Fruit fly (Drosophila melanogaster) whole organism, embryonic: ENCODE data around the gene CG4301.

Experiments used
- Aef1 ChIP-seq: fragments of 200-800 bp; sonication (Bioruptor generic); IDR thresholded peaks from 3 replicates; pipeline ENCODE4 v1.3.6; 2022; ENCODE audit warnings: missing biosample characterization, missing genetic modification characterization
- Antp ChIP-seq: fragments of 200-800 bp; sonication (Bioruptor generic); optimal IDR thresholded peaks from 3 replicates; lab custom pipeline; 2016; ENCODE audit warnings: missing biosample characterization, missing genetic modification characterization
- Asciz ChIP-seq: fragments of 200-800 bp; sonication (Bioruptor generic); optimal IDR thresholded peaks from 2 replicates; lab custom pipeline; 2017; ENCODE audit warnings: missing biosample characterization, mild to moderate bottlenecking, missing genetic modification characterization, missing genetic modification reagents
- CG11093 ChIP-seq: fragments of 200-800 bp; sonication (Bioruptor generic); IDR thresholded peaks from 3 replicates; pipeline ENCODE4 v1.3.6; 2022; ENCODE audit warnings: missing biosample characterization, missing genetic modification characterization
- CG11723 ChIP-seq: fragments of 200-800 bp; sonication (Bioruptor generic); optimal IDR thresholded peaks from 2 replicates; lab custom pipeline; 2017; ENCODE audit warnings: missing biosample characterization, mild to moderate bottlenecking, missing genetic modification characterization
- CG13296 ChIP-seq: fragments of 200-800 bp; sonication (Bioruptor generic); optimal IDR thresholded peaks from 3 replicates; lab custom pipeline; 2018; ENCODE audit warnings: missing biosample characterization, mild to moderate bottlenecking, missing genetic modification characterization
- CG13624 ChIP-seq: fragments of 200-800 bp; sonication (Bioruptor generic); optimal IDR thresholded peaks from 2 replicates; lab custom pipeline; 2016; ENCODE audit warnings: missing biosample characterization, missing genetic modification characterization
- CG14441 ChIP-seq: fragments of 200-800 bp; sonication (Bioruptor generic); IDR thresholded peaks from 2 replicates; pipeline ENCODE4 v1.3.6; 2022; ENCODE audit warnings: missing biosample characterization, missing genetic modification characterization
- CG14860 ChIP-seq: fragments of 200-800 bp; sonication (Bioruptor generic); IDR thresholded peaks from 3 replicates; pipeline ENCODE4 v1.3.6; 2022; ENCODE audit warnings: missing biosample characterization, missing genetic modification characterization; ENCODE audit not compliant: partially characterized antibody
- CG14965 ChIP-seq: fragments of 200-800 bp; sonication (Bioruptor generic); optimal IDR thresholded peaks from 2 replicates; lab custom pipeline; 2016; ENCODE audit warnings: missing biosample characterization, missing genetic modification characterization, borderline replicate concordance
- CG18599 ChIP-seq: fragments of 200-800 bp; sonication (Bioruptor generic); optimal IDR thresholded peaks from 3 replicates; lab custom pipeline; 2017; ENCODE audit warnings: missing biosample characterization, missing genetic modification characterization, mild to moderate bottlenecking, moderate library complexity, missing genetic modification reagents
- CG3995 ChIP-seq: fragments of 200-800 bp; sonication (Bioruptor generic); optimal IDR thresholded peaks from 3 replicates; lab custom pipeline; 2016; ENCODE audit warnings: missing biosample characterization, missing genetic modification characterization
- CG42726 ChIP-seq: fragments of 200-800 bp; sonication (Bioruptor generic); IDR thresholded peaks from 2 replicates; pipeline ENCODE4 v1.3.6; 2022; ENCODE audit warnings: missing biosample characterization, missing genetic modification characterization; ENCODE audit not compliant: partially characterized antibody
- CG4707 ChIP-seq: fragments of 200-800 bp; sonication (Bioruptor generic); optimal IDR thresholded peaks from 2 replicates; lab custom pipeline; 2018; ENCODE audit warnings: missing biosample characterization, mild to moderate bottlenecking, missing genetic modification characterization, moderate library complexity
- CG4820 ChIP-seq: fragments of 200-800 bp; sonication (Bioruptor generic); optimal IDR thresholded peaks from 3 replicates; lab custom pipeline; 2016; ENCODE audit warnings: missing biosample characterization, missing genetic modification characterization
- CG6791 ChIP-seq: fragments of 200-800 bp; sonication (Bioruptor generic); IDR thresholded peaks from 3 replicates; pipeline ENCODE4 v1.3.6; 2022; ENCODE audit warnings: missing biosample characterization, missing genetic modification characterization; ENCODE audit not compliant: partially characterized antibody
- CG7745 ChIP-seq: fragments of 200-800 bp; sonication (Bioruptor generic); optimal IDR thresholded peaks from 2 replicates; lab custom pipeline; 2018; ENCODE audit warnings: missing biosample characterization, mild to moderate bottlenecking, missing genetic modification characterization, moderate library complexity
- CG9876 ChIP-seq: fragments of 200-800 bp; sonication (Bioruptor generic); optimal IDR thresholded peaks from 2 replicates; lab custom pipeline; 2016; ENCODE audit warnings: missing biosample characterization, missing genetic modification characterization
- CHES-1-like ChIP-seq: fragments of 200-800 bp; sonication (Bioruptor generic); optimal IDR thresholded peaks from 2 replicates; lab custom pipeline; 2016; ENCODE audit warnings: missing biosample characterization, missing genetic modification characterization
- CkIIα-i1 ChIP-seq: fragments of 200-800 bp; sonication (Bioruptor generic); IDR thresholded peaks from 2 replicates; pipeline ENCODE4 v1.3.6; 2022; ENCODE audit warnings: missing biosample characterization, missing genetic modification characterization
- Fer1 ChIP-seq: fragments of 200-800 bp; sonication (Bioruptor generic); optimal IDR thresholded peaks from 2 replicates; lab custom pipeline; 2017; ENCODE audit warnings: missing biosample characterization, mild to moderate bottlenecking, missing genetic modification characterization
- Gsc ChIP-seq: fragments of 200-800 bp; sonication (Bioruptor generic); IDR thresholded peaks from 2 replicates; pipeline ENCODE4 v1.3.6; 2022; ENCODE audit warnings: missing biosample characterization, missing genetic modification characterization
- Gug ChIP-seq: fragments of 200-800 bp; sonication (Bioruptor generic); IDR thresholded peaks from 4 replicates; pipeline ENCODE4 v1.3.6; 2022; ENCODE audit warnings: missing biosample characterization, missing genetic modification characterization
- HHEX ChIP-seq: fragments of 200-800 bp; sonication (Bioruptor generic); optimal IDR thresholded peaks from 3 replicates; lab custom pipeline; 2017; ENCODE audit warnings: missing biosample characterization, mild to moderate bottlenecking, missing genetic modification characterization, missing genetic modification reagents
- NK7.1 ChIP-seq: fragments of 200-800 bp; sonication (Bioruptor generic); optimal IDR thresholded peaks from 3 replicates; lab custom pipeline; 2016; ENCODE audit warnings: missing biosample characterization, missing genetic modification characterization
- NfI ChIP-seq: fragments of 200-800 bp; sonication (Bioruptor generic); optimal IDR thresholded peaks from 3 replicates; lab custom pipeline; 2018; ENCODE audit warnings: missing biosample characterization, mild to moderate bottlenecking, missing genetic modification characterization, moderate library complexity
- Rx ChIP-seq: fragments of 200-800 bp; sonication (Bioruptor generic); IDR thresholded peaks from 2 replicates; pipeline ENCODE4 v1.3.6; 2022; ENCODE audit warnings: missing biosample characterization, missing genetic modification characterization
- Sry-δ ChIP-seq: fragments of 200-800 bp; sonication (Bioruptor generic); optimal IDR thresholded peaks from 2 replicates; lab custom pipeline; 2016; ENCODE audit warnings: missing biosample characterization, missing genetic modification characterization
- Xrp1 ChIP-seq: fragments of 200-800 bp; sonication (Bioruptor generic); IDR thresholded peaks from 2 replicates; pipeline ENCODE4 v1.3.6; 2022; ENCODE audit warnings: missing biosample characterization, missing genetic modification characterization
- ara ChIP-seq: fragments of 200-800 bp; sonication (Bioruptor generic); IDR thresholded peaks from 2 replicates; pipeline ENCODE4 v1.3.6; 2022; ENCODE audit warnings: missing biosample characterization, missing genetic modification characterization
- az2 ChIP-seq: fragments of 200-800 bp; sonication (Bioruptor generic); optimal IDR thresholded peaks from 3 replicates; lab custom pipeline; 2016; ENCODE audit warnings: missing biosample characterization, missing genetic modification characterization
- bsh ChIP-seq, 2 experiments: fragments of 200-800 bp; sonication (Bioruptor generic); optimal IDR thresholded peaks; 2 replicates each; lab custom pipeline; 2017 to 2018; ENCODE audit warnings: mild to moderate bottlenecking in 2 of 2, missing biosample characterization in 2 of 2, missing genetic modification characterization in 2 of 2, moderate library complexity in 1 of 2
- cas ChIP-seq: fragments of 200-800 bp; sonication (Bioruptor generic); IDR thresholded peaks from 2 replicates; pipeline ENCODE4 v1.3.6; 2022; ENCODE audit warnings: missing biosample characterization, missing genetic modification characterization
- dm ChIP-seq: fragments of 200-800 bp; sonication (Bioruptor generic); optimal IDR thresholded peaks from 3 replicates; lab custom pipeline; 2016; ENCODE audit warnings: missing biosample characterization, missing genetic modification characterization
- emc ChIP-seq: fragments of 200-800 bp; sonication (Bioruptor generic); optimal IDR thresholded peaks from 2 replicates; lab custom pipeline; 2016; ENCODE audit warnings: missing biosample characterization, missing genetic modification characterization
- ewg ChIP-seq: fragments of 200-800 bp; sonication (Bioruptor generic); optimal IDR thresholded peaks from 3 replicates; lab custom pipeline; 2017; ENCODE audit warnings: mild to moderate bottlenecking, missing biosample characterization, missing genetic modification reagents, missing genetic modification characterization
- fu2 ChIP-seq: fragments of 200-800 bp; sonication (Bioruptor generic); optimal IDR thresholded peaks from 2 replicates; lab custom pipeline; 2016; ENCODE audit warnings: missing biosample characterization, missing genetic modification characterization
- ham ChIP-seq: fragments of 200-800 bp; sonication (Bioruptor generic); IDR thresholded peaks from 2 replicates; pipeline ENCODE4 v1.3.6; 2022; ENCODE audit warnings: missing biosample characterization, missing genetic modification characterization
- nmo ChIP-seq: fragments of 200-800 bp; sonication (Bioruptor generic); optimal IDR thresholded peaks from 2 replicates; lab custom pipeline; 2018; ENCODE audit warnings: missing biosample characterization, mild to moderate bottlenecking, missing genetic modification characterization, moderate library complexity
- pho ChIP-seq: fragments of 200-800 bp; sonication (Bioruptor generic); optimal IDR thresholded peaks from 2 replicates; lab custom pipeline; 2016; ENCODE audit warnings: missing biosample characterization, missing genetic modification characterization
- sd ChIP-seq: fragments of 200-800 bp; sonication (Bioruptor generic); optimal IDR thresholded peaks from 3 replicates; lab custom pipeline; 2018; ENCODE audit warnings: missing biosample characterization, mild to moderate bottlenecking, missing genetic modification characterization, moderate library complexity
- shn ChIP-seq: fragments of 200-800 bp; sonication (Bioruptor generic); optimal IDR thresholded peaks from 3 replicates; lab custom pipeline; 2016; ENCODE audit warnings: missing biosample characterization, missing genetic modification characterization
- slou ChIP-seq: fragments of 200-800 bp; sonication (Bioruptor generic); optimal IDR thresholded peaks from 3 replicates; lab custom pipeline; 2016; ENCODE audit warnings: missing biosample characterization, missing genetic modification characterization
- tap ChIP-seq: fragments of 200-800 bp; optimal IDR thresholded peaks from 3 replicates; lab custom pipeline; 2019; ENCODE audit warnings: missing biosample characterization, mild to moderate bottlenecking, missing genetic modification characterization, moderate library complexity
- tup ChIP-seq: fragments of 200-800 bp; sonication (Bioruptor generic); optimal IDR thresholded peaks from 2 replicates; lab custom pipeline; 2016; ENCODE audit warnings: missing biosample characterization, mild to moderate bottlenecking, missing genetic modification characterization, moderate library complexity
- twi ChIP-seq: fragments of 200-800 bp; optimal IDR thresholded peaks from 2 replicates; lab custom pipeline; 2019; ENCODE audit warnings: missing biosample characterization, mild to moderate bottlenecking, missing genetic modification characterization, moderate library complexity
- vvl ChIP-seq: fragments of 200-800 bp; sonication (Bioruptor generic); IDR thresholded peaks from 2 replicates; pipeline ENCODE4 v1.3.6; 2022; ENCODE audit warnings: missing biosample characterization, missing genetic modification characterization
- wdn ChIP-seq: fragments of 200-800 bp; sonication (Bioruptor generic); IDR thresholded peaks from 2 replicates; pipeline ENCODE4 v1.3.6; 2022; ENCODE audit warnings: missing biosample characterization, missing genetic modification characterization
- zf30C ChIP-seq: fragments of 200-800 bp; sonication (Bioruptor generic); optimal IDR thresholded peaks from 3 replicates; lab custom pipeline; 2018; ENCODE audit warnings: missing biosample characterization, mild to moderate bottlenecking, missing genetic modification characterization

The CG4301 gene

DNA sequence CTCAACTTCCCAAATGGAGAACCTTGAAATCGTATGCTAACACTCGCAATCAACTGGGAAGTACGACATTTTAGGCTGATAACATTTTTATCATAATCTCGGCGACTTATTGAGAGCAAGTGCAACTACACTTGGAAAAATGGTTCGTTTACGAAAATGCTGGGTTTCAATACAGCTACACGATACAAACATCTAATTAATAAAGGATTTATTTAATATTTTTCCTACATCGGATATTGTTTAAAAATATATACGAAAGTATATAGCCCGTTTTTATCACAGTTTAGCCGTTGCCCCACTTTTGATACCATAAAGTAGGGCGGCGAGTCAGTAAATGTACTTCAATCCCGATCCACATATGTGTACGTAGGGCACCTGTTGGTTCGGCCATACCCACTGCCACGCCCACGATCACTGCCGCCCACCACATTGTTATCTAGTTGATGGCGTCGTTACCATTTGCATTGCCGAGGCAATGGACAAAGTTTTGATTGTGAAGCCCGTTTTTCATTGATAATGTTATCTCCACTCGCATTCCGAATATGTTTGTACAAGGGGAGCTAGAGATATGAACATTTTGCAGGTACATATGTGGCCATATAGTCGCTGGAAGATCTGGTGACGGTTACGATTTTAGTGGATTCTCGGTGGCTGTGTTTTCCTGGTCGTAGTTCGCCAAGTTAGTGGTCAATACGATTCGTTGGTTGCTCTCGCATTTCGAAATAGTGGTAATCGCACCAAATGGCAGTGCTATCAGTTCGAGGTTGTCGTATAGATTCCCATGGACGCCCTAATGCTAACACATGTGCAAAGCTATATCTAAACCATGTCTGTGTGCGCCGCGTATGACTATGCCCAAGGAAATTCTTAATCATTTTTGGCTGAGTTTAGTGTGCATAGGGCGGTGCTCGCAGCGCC is 9.4 kb downstream of the CG4301 start, which contains the start of gene Traf-like (continued):
- no peak for TF ChIP-seq CG14965
- no peak for TF ChIP-seq Rx (GFP tag; lab: Robert Waterston, UW)
- TF ChIP-seq CHES-1-like: no peak
- no peak for TF ChIP-seq ewg (GFP tag; lab: Kevin White, UChicago)
- TF ChIP-seq CG7745 (tag; lab: Kevin White, UChicago): no peak
- TF ChIP-seq NK7.1: no peak
- TF ChIP-seq shn: no peak
- TF ChIP-seq cas (GFP tag; lab: Robert Waterston, UW): no peak
- TF ChIP-seq CG13296 (GFP tag; lab: Kevin White, UChicago): no peak
- TF ChIP-seq CG11723 (GFP tag; lab: Kevin White, UChicago): no peak
- TF ChIP-seq Aef1: no peak
- TF ChIP-seq dm: no peak
- peak; percentile 24; the same call in 1 of the 2 replicates for TF ChIP-seq vvl (GFP tag; lab: Robert Waterston, UW)
- TF ChIP-seq Antp (GFP tag; lab: Kevin White, UChicago): no peak
- TF ChIP-seq NfI (GFP tag; lab: Kevin White, UChicago): no peak
- no peak for TF ChIP-seq Gug (GFP tag; lab: Robert Waterston, UW)
- no peak for TF ChIP-seq wdn
- TF ChIP-seq sd (tag; lab: Kevin White, UChicago): peak; percentile 96
- TF ChIP-seq Sry-δ (GFP tag; lab: Kevin White, UChicago): no peak
- no peak for TF ChIP-seq CG42726
- no peak for TF ChIP-seq ara (GFP tag; lab: Robert Waterston, UW)
- TF ChIP-seq bsh (GFP tag; optimal IDR thresholded peaks at IDR 0.05; lab: Kevin White, UChicago): peak in 1 of 2 experiments; percentile 47
- no peak for TF ChIP-seq pho (GFP tag; lab: Kevin White, UChicago)
- TF ChIP-seq nmo (GFP tag; lab: Kevin White, UChicago): peak; percentile 34
- no peak for TF ChIP-seq Gsc (GFP tag; lab: Robert Waterston, UW)
- no peak for TF ChIP-seq CG4820 (GFP tag; lab: Kevin White, UChicago)
- peak; percentile 17 for TF ChIP-seq CG18599 (GFP tag; lab: Kevin White, UChicago)
- TF ChIP-seq slou (GFP tag; lab: Kevin White, UChicago): no peak
- no peak for TF ChIP-seq fu2 (GFP tag; lab: Kevin White, UChicago)
- TF ChIP-seq CG3995: no peak
- TF ChIP-seq CG11093: no peak
- no peak for TF ChIP-seq CkIIα-i1
- no peak for TF ChIP-seq CG13624 (GFP tag; lab: Kevin White, UChicago)
- peak; percentile 42; the same call in 1 of the 2 replicates for TF ChIP-seq CG14441 (GFP tag; lab: Robert Waterston, UW)
- no peak for TF ChIP-seq ham (GFP tag; lab: Robert Waterston, UW)
- peak; percentile 14 for TF ChIP-seq Asciz (GFP tag; lab: Kevin White, UChicago)
- peak; percentile 32; the same call in 1 of the 2 replicates for TF ChIP-seq Xrp1 (GFP tag; lab: Robert Waterston, UW)
- TF ChIP-seq CG4707 (GFP tag; lab: Kevin White, UChicago): no peak
- no peak for TF ChIP-seq CG6791
- no peak for TF ChIP-seq az2 (GFP tag; lab: Kevin White, UChicago)
- no peak for TF ChIP-seq twi (tag; lab: Kevin White, UChicago)
- no peak for TF ChIP-seq Fer1
- TF ChIP-seq tap (tag; lab: Kevin White, UChicago): peak; percentile 27
- no peak for TF ChIP-seq emc (GFP tag; lab: Kevin White, UChicago)
- TF ChIP-seq CG9876: no peak
- peak; percentile 16 for TF ChIP-seq zf30C (GFP tag; lab: Kevin White, UChicago)
- TF ChIP-seq tup (GFP tag; lab: Kevin White, UChicago): no peak
- TF ChIP-seq HHEX (GFP tag; lab: Kevin White, UChicago): no peak
- no peak for TF ChIP-seq CG14860 (GFP tag; lab: Robert Waterston, UW)
